Fruit fly (Drosophila melanogaster): ENCODE measurements around the gene mthl1.
A peak's percentile ranks its signal among the peaks of the same experiment; 100 is the strongest.

mthl1 gene

dm6 chrX:16624519-16624918 lies 16.2 kb upstream of the mthl1 start:
- TF ChIP-seq sage (GFP tag; optimal IDR thresholded peaks at IDR 0.05) (no peak), CG32264 (GFP tag; optimal IDR thresholded peaks at IDR 0.05) (no peak), lola (GFP tag; optimal IDR thresholded peaks at IDR 0.05) (no peak), fru (GFP tag; optimal IDR thresholded peaks at IDR 0.05) (no peak), h (GFP tag; optimal IDR thresholded peaks at IDR 0.05) (no peak), dmrt93B (GFP tag; optimal IDR thresholded peaks at IDR 0.05) (no peak), br (GFP tag; optimal IDR thresholded peaks at IDR 0.05) (no peak), Jra (GFP tag; optimal IDR thresholded peaks at IDR 0.05) (no peak), Hnf4 (GFP tag; optimal IDR thresholded peaks at IDR 0.05) (no peak), Sp1 (GFP tag; optimal IDR thresholded peaks at IDR 0.05) (no peak), N (GFP tag; optimal IDR thresholded peaks at IDR 0.05) (no peak), foxo (GFP tag; optimal IDR thresholded peaks at IDR 0.05) (no peak), Abd-B (GFP tag; optimal IDR thresholded peaks at IDR 0.05) (no peak), Hr78 (GFP tag; optimal IDR thresholded peaks at IDR 0.05) (no peak), dsf (GFP tag; optimal IDR thresholded peaks at IDR 0.05; ENCODE audit: borderline replicate concordance) (no peak), Dfd (GFP tag; optimal IDR thresholded peaks at IDR 0.05) (no peak), HLH106 (tag; optimal IDR thresholded peaks at IDR 0.05) (no peak), CrebA (GFP tag; optimal IDR thresholded peaks at IDR 0.05; ENCODE audit: borderline replicate concordance) (no peak), rgr (GFP tag; optimal IDR thresholded peaks at IDR 0.05) (no peak)

DNA sequence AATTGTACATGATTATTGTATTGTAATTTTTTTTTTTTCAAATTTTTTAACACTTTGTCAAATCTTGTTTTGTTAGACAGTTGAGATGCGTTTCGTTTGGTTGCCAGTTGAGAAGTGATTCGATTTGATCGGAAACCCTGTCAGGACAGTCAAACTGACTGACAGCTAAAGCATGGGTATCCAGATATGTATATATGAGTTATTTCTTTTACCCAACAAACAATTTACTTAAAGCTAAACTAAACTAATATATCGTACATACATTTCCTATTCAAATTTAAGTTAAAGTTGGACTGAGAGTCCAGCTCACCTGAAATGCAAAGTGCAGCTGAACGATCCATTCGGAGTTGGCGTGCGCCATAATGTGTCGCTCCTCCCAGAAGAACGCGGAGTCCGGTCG lies 8.6 kb upstream of the mthl1 start, which contains the start of gene CG9777:
Gene CG9777, minus strand, starts transcription at position 101 of the 400 bp plus-strand sequence.
- no peak for TF ChIP-seq Hnf4 (GFP tag; optimal IDR thresholded peaks at IDR 0.05)
- no peak for TF ChIP-seq jim (GFP tag; optimal IDR thresholded peaks at IDR 0.05)
- no peak for TF ChIP-seq lola (GFP tag; optimal IDR thresholded peaks at IDR 0.05)
- TF ChIP-seq foxo (GFP tag; optimal IDR thresholded peaks at IDR 0.05): no peak
- TF ChIP-seq Sp1 (GFP tag; optimal IDR thresholded peaks at IDR 0.05): no peak
- no peak for TF ChIP-seq GATAd (GFP tag; optimal IDR thresholded peaks at IDR 0.05)
- no peak for TF ChIP-seq CG9705 (GFP tag; optimal IDR thresholded peaks at IDR 0.05)
- no peak for TF ChIP-seq psq (GFP tag; optimal IDR thresholded peaks at IDR 0.05)
- no peak for TF ChIP-seq rgr (GFP tag; optimal IDR thresholded peaks at IDR 0.05)
- no peak for TF ChIP-seq ey (GFP tag; optimal IDR thresholded peaks at IDR 0.05)
- no peak for TF ChIP-seq Vsx2 (GFP tag; optimal IDR thresholded peaks at IDR 0.05; ENCODE audit: partially characterized antibody)
- TF ChIP-seq usp (GFP tag; optimal IDR thresholded peaks at IDR 0.05): no peak
- TF ChIP-seq Hr83 (GFP tag; optimal IDR thresholded peaks at IDR 0.05; ENCODE audit: poor library complexity, severe bottlenecking): no peak

- no peak for TF ChIP-seq ey (GFP tag; optimal IDR thresholded peaks at IDR 0.05)
- TF ChIP-seq Myc (optimal IDR thresholded peaks at IDR 0.05): no peak
- TF ChIP-seq Rel (GFP tag; optimal IDR thresholded peaks at IDR 0.05): no peak
- no peak for TF ChIP-seq Rel (tag; optimal IDR thresholded peaks at IDR 0.05)
- TF ChIP-seq CG9705 (GFP tag; optimal IDR thresholded peaks at IDR 0.05): no peak
- TF ChIP-seq GATAd (GFP tag; optimal IDR thresholded peaks at IDR 0.05): no peak
- TF ChIP-seq OdsH (GFP tag; optimal IDR thresholded peaks at IDR 0.05): no peak
- no peak for TF ChIP-seq brk (GFP tag; optimal IDR thresholded peaks at IDR 0.05)
- no peak for TF ChIP-seq h (GFP tag; optimal IDR thresholded peaks at IDR 0.05)
- TF ChIP-seq tai (GFP tag; optimal IDR thresholded peaks at IDR 0.05): no peak
- TF ChIP-seq woc (GFP tag; optimal IDR thresholded peaks at IDR 0.05): no peak
- no peak for TF ChIP-seq Jra (GFP tag; optimal IDR thresholded peaks at IDR 0.05)
- no peak for TF ChIP-seq Dfd (GFP tag; optimal IDR thresholded peaks at IDR 0.05)
Observed at dm6 chrX:16633181-16633957, 7.4 kb upstream of the mthl1 start.

DNA sequence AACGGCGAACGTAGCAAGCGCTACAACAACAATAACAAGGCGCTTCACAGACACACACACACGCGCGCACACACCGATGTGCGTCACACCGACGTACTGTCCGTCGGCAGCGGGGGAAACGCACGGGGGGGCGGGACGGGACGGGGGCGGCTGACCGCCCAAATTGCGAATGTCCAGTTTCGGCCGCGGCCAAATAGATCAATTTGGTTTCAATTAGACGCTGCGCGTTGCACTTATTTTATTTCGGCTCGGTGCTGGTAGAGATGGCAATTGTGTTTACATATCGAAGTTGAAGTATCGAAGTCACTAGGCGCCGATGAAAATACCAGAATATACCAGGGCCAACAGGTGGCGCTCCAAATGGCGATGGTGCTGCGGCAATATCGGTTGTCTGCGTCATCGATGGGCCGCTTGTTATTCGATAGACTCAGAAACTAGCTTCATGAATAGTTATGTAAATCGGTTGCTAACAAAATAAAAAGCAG lies 3.6 kb upstream of the mthl1 start, which contains the start of gene Rok:
Gene Rok, minus strand, starts transcription at position 309 of the 485 bp plus-strand sequence.
- TF ChIP-seq dmrt93B (GFP tag; optimal IDR thresholded peaks at IDR 0.05): no peak
- TF ChIP-seq Dfd (GFP tag; optimal IDR thresholded peaks at IDR 0.05): peak; percentile 78
- no peak for TF ChIP-seq Hr78 (GFP tag; optimal IDR thresholded peaks at IDR 0.05)
- TF ChIP-seq brk (GFP tag; optimal IDR thresholded peaks at IDR 0.05): no peak
- no peak for TF ChIP-seq Vsx2 (GFP tag; optimal IDR thresholded peaks at IDR 0.05; ENCODE audit: partially characterized antibody)
- peak; percentile 7 for TF ChIP-seq Abd-B (GFP tag; optimal IDR thresholded peaks at IDR 0.05)
- TF ChIP-seq N (GFP tag; optimal IDR thresholded peaks at IDR 0.05): peak; percentile 84
- TF ChIP-seq Rel (GFP tag; optimal IDR thresholded peaks at IDR 0.05): no peak
- TF ChIP-seq Rel (tag; optimal IDR thresholded peaks at IDR 0.05): peak; percentile 26
- TF ChIP-seq Hr83 (GFP tag; optimal IDR thresholded peaks at IDR 0.05; ENCODE audit: poor library complexity, severe bottlenecking): peak; percentile 56

All from whole organism, wandering third instar larva.